Worm (Caenorhabditis elegans) whole organism, L4 larva: Measurements from ENCODE around the gene henn-1.
A peak's percentile ranks its signal among the peaks of the same experiment; 100 is the strongest.

Experiments
- F10B5.3 ChIP-seq: sonication (generic microtip); optimal IDR thresholded peaks from 2 replicates; lab custom pipeline; 2016; ENCODE audit warnings: mild to moderate bottlenecking, missing genetic modification characterization, missing compliant biosample characterization
- F26F4.8 ChIP-seq: fragments of 200-800 bp; sonication (Bioruptor generic); conservative IDR thresholded peaks from 2 replicates; pipeline ENCODE4 v1.3.6; 2022; ENCODE audit warnings: missing genetic modification characterization, missing compliant biosample characterization
- F37D6.2 ChIP-seq: sonication (generic microtip); optimal IDR thresholded peaks from 2 replicates; lab custom pipeline; 2016; ENCODE audit warnings: mild to moderate bottlenecking, missing genetic modification characterization, missing compliant biosample characterization
- F44E2.7 ChIP-seq: fragments of 200-800 bp; sonication (Bioruptor generic); IDR thresholded peaks from 2 replicates; pipeline ENCODE4 v2.1.2; 2022; ENCODE audit warnings: missing genetic modification characterization, missing compliant biosample characterization
- Y105C5A.15 ChIP-seq: fragments of 200-800 bp; sonication (Bioruptor generic); IDR thresholded peaks from 2 replicates; pipeline ENCODE4 v1.3.6; 2022; ENCODE audit warnings: missing genetic modification characterization, missing compliant biosample characterization
- Y5F2A.4 ChIP-seq: fragments of 200-800 bp; sonication (Bioruptor generic); optimal IDR thresholded peaks from 2 replicates; lab custom pipeline; 2018; ENCODE audit warnings: mild to moderate bottlenecking, missing genetic modification characterization, missing compliant biosample characterization
- Y75B8A.6 ChIP-seq: fragments of 200-800 bp; sonication (Bioruptor generic); IDR thresholded peaks from 2 replicates; pipeline ENCODE4 v1.3.6; 2022; ENCODE audit warnings: missing genetic modification reagents, missing genetic modification characterization, missing compliant biosample characterization
- ZK546.5 ChIP-seq, 2 experiments: sonication (generic microtip); optimal IDR thresholded peaks; 2 replicates each; lab custom pipeline; 2017; ENCODE audit warnings: missing biosample characterization in 2 of 2, missing genetic modification characterization in 2 of 2
- aha-1 ChIP-seq: fragments of 150-350 bp; peaks from one replicate; lab custom pipeline; 2014; ENCODE audit warnings: missing biosample characterization, missing genetic modification characterization
- aly-2 ChIP-seq: sonication (generic microtip); optimal IDR thresholded peaks from 2 replicates; lab custom pipeline; 2018; ENCODE audit warnings: missing biosample characterization, missing genetic modification characterization
- ama-1 ChIP-seq: fragments of 150-350 bp; optimal IDR thresholded peaks from 2 replicates; lab custom pipeline; 2014; ENCODE audit warnings: inconsistent platforms, mixed read lengths
- arid-1 ChIP-seq: fragments of 200-800 bp; sonication (Bioruptor generic); conservative IDR thresholded peaks from 2 replicates; pipeline ENCODE4 v1.3.6; 2022; ENCODE audit warnings: missing genetic modification reagents, missing genetic modification characterization, missing compliant biosample characterization
- ceh-20 ChIP-seq: fragments of 200-800 bp; sonication (Bioruptor generic); IDR thresholded peaks from 2 replicates; pipeline ENCODE4 v1.3.6; 2022; ENCODE audit warnings: missing genetic modification reagents, missing genetic modification characterization, missing compliant biosample characterization
- ceh-28 ChIP-seq: fragments of 150-350 bp; optimal IDR thresholded peaks from 2 replicates; lab custom pipeline; 2014; ENCODE audit warnings: missing biosample characterization, missing genetic modification reagents, missing genetic modification characterization
- ceh-32 ChIP-seq: sonication (generic microtip); optimal IDR thresholded peaks from 2 replicates; lab custom pipeline; 2016; ENCODE audit warnings: mild to moderate bottlenecking, missing genetic modification characterization, missing compliant biosample characterization; ENCODE audit not compliant: poor library complexity
- ceh-82 ChIP-seq: sonication (generic microtip); optimal IDR thresholded peaks from 2 replicates; lab custom pipeline; 2017; ENCODE audit warnings: missing biosample characterization, missing genetic modification characterization
- ces-1 ChIP-seq: fragments of 150-350 bp; sonication (generic microtip); optimal IDR thresholded peaks from 4 replicates; lab custom pipeline; 2014; ENCODE audit warnings: missing biosample characterization, missing genetic modification reagents, missing genetic modification characterization
- cey-2 ChIP-seq: sonication (generic microtip); optimal IDR thresholded peaks from 3 replicates; lab custom pipeline; 2017; ENCODE audit warnings: missing genetic modification characterization, mild to moderate bottlenecking, missing compliant biosample characterization, antibody characterized with exemption, borderline replicate concordance; ENCODE audit not compliant: insufficient read depth
- ctbp-1 ChIP-seq: fragments of 200-800 bp; sonication (Bioruptor generic); IDR thresholded peaks from 2 replicates; pipeline ENCODE4 v1.3.6; 2022; ENCODE audit warnings: missing genetic modification reagents, missing genetic modification characterization, missing compliant biosample characterization
- daf-12 ChIP-seq: fragments of 150-350 bp; optimal IDR thresholded peaks from 2 replicates; lab custom pipeline; 2014; ENCODE audit warnings: missing biosample characterization, missing genetic modification reagents, missing genetic modification characterization
- daf-19 ChIP-seq: fragments of 200-800 bp; sonication (Bioruptor generic); conservative IDR thresholded peaks from 2 replicates; pipeline ENCODE4 v1.3.6; 2022; ENCODE audit warnings: missing genetic modification characterization, missing compliant biosample characterization
- dmd-6 ChIP-seq: fragments of 200-800 bp; sonication (Bioruptor generic); IDR thresholded peaks from 2 replicates; pipeline ENCODE4 v1.3.6; 2022; ENCODE audit warnings: missing genetic modification reagents, missing genetic modification characterization, missing compliant biosample characterization
- dpl-1 ChIP-seq: fragments of 150-350 bp; optimal IDR thresholded peaks from 2 replicates; lab custom pipeline; 2014; ENCODE audit warnings: missing biosample characterization, missing genetic modification reagents, missing genetic modification characterization
- duxl-1 ChIP-seq: sonication (generic microtip); optimal IDR thresholded peaks from 2 replicates; lab custom pipeline; 2016; ENCODE audit warnings: mild to moderate bottlenecking, missing genetic modification characterization, moderate library complexity, missing compliant biosample characterization; ENCODE audit not compliant: poor library complexity
- egl-43 ChIP-seq: fragments of 200-800 bp; sonication (Bioruptor generic); IDR thresholded peaks from 2 replicates; pipeline ENCODE4 v1.3.6; 2022; ENCODE audit warnings: missing genetic modification reagents, missing genetic modification characterization, missing compliant biosample characterization
- fkh-10 ChIP-seq: fragments of 150-350 bp; optimal IDR thresholded peaks from 2 replicates; lab custom pipeline; 2014; ENCODE audit warnings: missing biosample characterization, missing genetic modification reagents, missing genetic modification characterization
- hlh-30 ChIP-seq: sonication (generic microtip); optimal IDR thresholded peaks from 2 replicates; lab custom pipeline; 2017; ENCODE audit warnings: antibody characterized with exemption, mild to moderate bottlenecking, missing genetic modification characterization, missing compliant biosample characterization; ENCODE audit not compliant: insufficient read depth
- hmg-1.1 ChIP-seq: fragments of 200-800 bp; sonication (Bioruptor generic); IDR thresholded peaks from 2 replicates; pipeline ENCODE4 v1.3.6; 2022; ENCODE audit warnings: missing genetic modification reagents, missing genetic modification characterization, missing compliant biosample characterization
- lin-13 ChIP-seq: fragments of 150-350 bp; optimal IDR thresholded peaks from 2 replicates; lab custom pipeline; 2014; ENCODE audit warnings: missing biosample characterization, missing genetic modification reagents, missing genetic modification characterization
- lsy-2 ChIP-seq, 2 experiments: fragments of 150-350 bp in 1 of 2; sonication (generic microtip) in 1 of 2; optimal IDR thresholded peaks; 2 replicates each; lab custom pipeline; 2014 to 2017; ENCODE audit warnings: missing biosample characterization in 2 of 2, missing genetic modification characterization in 2 of 2
- mep-1 ChIP-seq: fragments of 150-350 bp; sonication (generic microtip); optimal IDR thresholded peaks from 3 replicates; lab custom pipeline; 2014; ENCODE audit warnings: missing biosample characterization, missing genetic modification characterization
- nhr-11 ChIP-seq: fragments of 150-350 bp; optimal IDR thresholded peaks from 2 replicates; lab custom pipeline; 2014; ENCODE audit warnings: missing biosample characterization, missing genetic modification characterization
- nhr-28 ChIP-seq: fragments of 150-350 bp; optimal IDR thresholded peaks from 2 replicates; lab custom pipeline; 2014; ENCODE audit warnings: missing biosample characterization, missing genetic modification characterization
- nhr-76 ChIP-seq: fragments of 150-350 bp; optimal IDR thresholded peaks from 2 replicates; lab custom pipeline; 2014; ENCODE audit warnings: missing biosample characterization, missing genetic modification characterization
- nhr-77 ChIP-seq: fragments of 150-350 bp; optimal IDR thresholded peaks from 2 replicates; lab custom pipeline; 2014; ENCODE audit warnings: missing biosample characterization, missing genetic modification characterization
- rbr-2 ChIP-seq: sonication (generic microtip); optimal IDR thresholded peaks from 2 replicates; lab custom pipeline; 2016; ENCODE audit warnings: missing genotype, missing genetic modification characterization, missing compliant biosample characterization
- set-16 ChIP-seq: fragments of 200-800 bp; sonication (Bioruptor generic); IDR thresholded peaks from 2 replicates; pipeline ENCODE4 v1.3.6; 2022; ENCODE audit warnings: missing genetic modification reagents, missing genetic modification characterization, missing compliant biosample characterization
- snpc-4 ChIP-seq: fragments of 150-350 bp; optimal IDR thresholded peaks from 2 replicates; lab custom pipeline; 2014; ENCODE audit warnings: missing biosample characterization, missing genetic modification characterization
- spr-1 ChIP-seq: sonication (generic microtip); optimal IDR thresholded peaks from 2 replicates; lab custom pipeline; 2016; ENCODE audit warnings: mild to moderate bottlenecking, missing genetic modification characterization, missing compliant biosample characterization
- spr-3 ChIP-seq: fragments of 200-800 bp; sonication (Bioruptor generic); optimal IDR thresholded peaks from 2 replicates; lab custom pipeline; 2018; ENCODE audit warnings: mild to moderate bottlenecking, missing genetic modification characterization, missing compliant biosample characterization
- tag-97 ChIP-seq: fragments of 200-800 bp; sonication (Bioruptor generic); IDR thresholded peaks from 2 replicates; pipeline ENCODE4 v1.3.6; 2022; ENCODE audit warnings: missing genetic modification characterization, missing compliant biosample characterization
- tra-1 ChIP-seq: fragments of 200-800 bp; sonication (Bioruptor generic); IDR thresholded peaks from 2 replicates; pipeline ENCODE4 v1.3.6; 2022; ENCODE audit warnings: missing genetic modification reagents, missing genetic modification characterization, missing compliant biosample characterization
- unc-130 ChIP-seq: sonication (generic microtip); optimal IDR thresholded peaks from 2 replicates; lab custom pipeline; 2016; ENCODE audit warnings: missing genetic modification reagents, missing genetic modification characterization, missing compliant biosample characterization
- unc-62 ChIP-seq, 3 experiments: fragments of 150-350 bp in 1 of 3; sonication (generic microtip); optimal IDR thresholded peaks in 2 of 3; peaks in 1 of 3; 1 replicate in 1 of 3; 2 replicates in 2 of 3; lab custom pipeline; 2014 to 2017; ENCODE audit warnings: missing biosample characterization in 3 of 3, missing genetic modification characterization in 3 of 3, missing genetic modification reagents in 3 of 3, missing genotype in 1 of 3
- vab-7 ChIP-seq: fragments of 200-800 bp; sonication (Bioruptor generic); IDR thresholded peaks from 2 replicates; pipeline ENCODE4 v1.3.6; 2022; ENCODE audit warnings: missing genetic modification reagents, missing genetic modification characterization, missing compliant biosample characterization
- zfp-2 ChIP-seq: sonication (generic microtip); optimal IDR thresholded peaks from 2 replicates; lab custom pipeline; 2016; ENCODE audit warnings: mild to moderate bottlenecking, missing genetic modification characterization, missing compliant biosample characterization
- zip-11 ChIP-seq: fragments of 200-800 bp; sonication (Bioruptor generic); IDR thresholded peaks from 2 replicates; pipeline ENCODE4 v1.3.6; 2022; ENCODE audit warnings: missing genetic modification characterization, missing compliant biosample characterization

henn-1 gene

ce11 chrIII:8199060-8199459 lies 33.4 kb upstream of the henn-1 start:
- TF ChIP-seq ces-1 (GFP tag; lab: Kevin White, UChicago) (no peak), unc-62 (GFP tag; optimal IDR thresholded peaks at IDR 0.05 in 1 of 2; lab: Kevin White, UChicago) (peak in 1 of 2 experiments; percentile 93), unc-62 (tag; optimal IDR thresholded peaks at IDR 0.05; lab: Kevin White, UChicago) (no peak), aha-1 (tag; lab: Kevin White, UChicago) (peak; percentile 49)

ce11 chrIII:8201117-8201516 lies 31.3 kb upstream of the henn-1 start, which contains the start of gene unc-36:
Gene unc-36, minus strand, starts transcription at chrIII:8201217.
- no peak for TF ChIP-seq Y105C5A.15

- TF ChIP-seq ces-1 (GFP tag; lab: Kevin White, UChicago) (no peak), aly-2 (no peak), spr-1 (no peak), unc-62 (GFP tag; optimal IDR thresholded peaks at IDR 0.05 in 1 of 2; lab: Kevin White, UChicago) (peak in 1 of 2 experiments; percentile 28), unc-62 (tag; optimal IDR thresholded peaks at IDR 0.05; lab: Kevin White, UChicago) (no peak), lsy-2 (tag; optimal IDR thresholded peaks at IDR 0.05; lab: Kevin White, UChicago) (peak in 1 of 2 experiments; percentile 46), mep-1 (no peak), tag-97 (GFP tag; lab: Robert Waterston, UW) (no peak), ceh-32 (tag; lab: Kevin White, UChicago) (no peak), dpl-1 (GFP tag; lab: Kevin White, UChicago) (peak; percentile 6), ceh-20 (GFP tag; lab: Robert Waterston, UW) (0 out of 2 replicates have a peak, but pooled peaks have one; percentile 10), F37D6.2 (tag; lab: Kevin White, UChicago) (no peak), hlh-30 (tag; lab: Kevin White, UChicago) (peak; percentile 66), ceh-82 (no peak), fkh-10 (GFP tag; lab: Kevin White, UChicago) (peak; percentile 45), ctbp-1 (GFP tag; lab: Robert Waterston, UW) (peak; percentile 28; the same call in 1 of the 2 replicates), F10B5.3 (tag; lab: Kevin White, UChicago) (no peak), set-16 (GFP tag; lab: Robert Waterston, UW) (no peak), arid-1 (no peak), daf-12 (tag; lab: Kevin White, UChicago) (no peak), nhr-28 (tag; lab: Kevin White, UChicago) (no peak), vab-7 (GFP tag; lab: Robert Waterston, UW) (0 out of 2 replicates have a peak, but pooled peaks have one; percentile 35), dmd-6 (0 out of 2 replicates have a peak, but pooled peaks have one; percentile 8), nhr-77 (tag; lab: Kevin White, UChicago) (no peak), rbr-2 (peak; percentile 63), hmg-1.1 (no peak), Y5F2A.4 (GFP tag; lab: Kevin White, UChicago) (no peak), egl-43 (no peak), ama-1 (lab: Kevin White, UChicago) (no peak), ceh-28 (tag; lab: Kevin White, UChicago) (peak; percentile 22), nhr-11 (tag; lab: Kevin White, UChicago) (peak; percentile 45), Y75B8A.6 (GFP tag; lab: Robert Waterston, UW) (no peak), unc-130 (no peak), snpc-4 (tag; lab: Kevin White, UChicago) (no peak)
These were observed 30.7 kb upstream of the henn-1 start for ce11 chrIII:8201760-8202159.

- TF ChIP-seq duxl-1 (tag; lab: Kevin White, UChicago) (no peak), F44E2.7 (GFP tag; lab: Robert Waterston, UW) (no peak), nhr-76 (no peak), daf-19 (no peak), tra-1 (no peak), spr-3 (GFP tag; lab: Kevin White, UChicago) (no peak), lin-13 (GFP tag; lab: Kevin White, UChicago) (no peak), zip-11 (GFP tag; lab: Robert Waterston, UW) (no peak), cey-2 (tag; lab: Kevin White, UChicago) (no peak), F26F4.8 (GFP tag; lab: Robert Waterston, UW) (no peak), zfp-2 (tag; lab: Kevin White, UChicago) (no peak), ZK546.5 (tag; optimal IDR thresholded peaks at IDR 0.05; lab: Kevin White, UChicago) (no peak), ceh-32 (tag; lab: Kevin White, UChicago) (no peak)
These were observed 29.7 kb upstream of the henn-1 start, which contains the start of gene snb-5 for ce11 chrIII:8202754-8203153. Gene snb-5, plus strand, starts transcription at chrIII:8203054.
